Worm (Caenorhabditis elegans) whole organism, mixed stage, embryonic: Measurements from ENCODE around the gene W09H1.1.
A peak's percentile ranks its signal among the peaks of the same experiment; 100 is the strongest.

ENCODE experiments used
- M03D4.4 ChIP-seq: sonication (generic microtip); optimal IDR thresholded peaks from 2 replicates; lab custom pipeline; 2017; ENCODE audit warnings: mild to moderate bottlenecking, missing genetic modification characterization, missing compliant biosample characterization
- bed-3 ChIP-seq: fragments of 200-800 bp; sonication (Bioruptor generic); optimal IDR thresholded peaks from 3 replicates; lab custom pipeline; 2018; ENCODE audit warnings: mild to moderate bottlenecking, missing genetic modification characterization, moderate library complexity, missing compliant biosample characterization
- ceh-39 ChIP-seq: fragments of 150-350 bp; optimal IDR thresholded peaks from 2 replicates; lab custom pipeline; 2014; ENCODE audit warnings: missing biosample characterization, missing genetic modification characterization
- ceh-43 ChIP-seq: fragments of 200-800 bp; sonication (Bioruptor generic); optimal IDR thresholded peaks from 2 replicates; lab custom pipeline; 2018; ENCODE audit warnings: mild to moderate bottlenecking, missing genetic modification characterization, moderate library complexity, missing compliant biosample characterization
- ceh-83 ChIP-seq: fragments of 200-800 bp; sonication (Bioruptor generic); optimal IDR thresholded peaks from 2 replicates; lab custom pipeline; 2018; ENCODE audit warnings: mild to moderate bottlenecking, missing genetic modification characterization, missing compliant biosample characterization
- ces-1 ChIP-seq: fragments of 150-350 bp; optimal IDR thresholded peaks from 2 replicates; lab custom pipeline; 2014; ENCODE audit warnings: missing biosample characterization, missing genetic modification reagents, missing genetic modification characterization
- cnd-1 ChIP-seq: fragments of 200-800 bp; sonication (Bioruptor generic); optimal IDR thresholded peaks from 2 replicates; lab custom pipeline; 2018; ENCODE audit warnings: mild to moderate bottlenecking, missing genetic modification characterization, missing compliant biosample characterization
- drap-1 ChIP-seq: fragments of 200-800 bp; sonication (Bioruptor generic); optimal IDR thresholded peaks from 3 replicates; lab custom pipeline; 2018; ENCODE audit warnings: mild to moderate bottlenecking, missing genetic modification characterization, missing compliant biosample characterization
- elt-1 ChIP-seq: sonication (generic microtip); optimal IDR thresholded peaks from 2 replicates; lab custom pipeline; 2017; ENCODE audit warnings: missing genetic modification characterization, mild to moderate bottlenecking, missing compliant biosample characterization, antibody characterized with exemption, moderate library complexity, borderline replicate concordance; ENCODE audit not compliant: insufficient read depth
- elt-3 ChIP-seq: fragments of 150-350 bp; optimal IDR thresholded peaks from 2 replicates; lab custom pipeline; 2014; ENCODE audit warnings: missing biosample characterization, missing genetic modification characterization
- ham-2 ChIP-seq: fragments of 200-800 bp; sonication (Bioruptor generic); optimal IDR thresholded peaks from 2 replicates; lab custom pipeline; 2018; ENCODE audit warnings: mild to moderate bottlenecking, missing genetic modification characterization, missing compliant biosample characterization
- hlh-1 ChIP-seq: fragments of 150-350 bp; optimal IDR thresholded peaks from 2 replicates; lab custom pipeline; 2014; ENCODE audit warnings: missing biosample characterization, missing genetic modification reagents, missing genetic modification characterization
- lin-13 ChIP-seq: fragments of 150-350 bp; optimal IDR thresholded peaks from 2 replicates; lab custom pipeline; 2014; ENCODE audit warnings: missing biosample characterization, missing genetic modification characterization
- lin-32 ChIP-seq: fragments of 200-800 bp; sonication (Bioruptor generic); optimal IDR thresholded peaks from 2 replicates; lab custom pipeline; 2018; ENCODE audit warnings: mild to moderate bottlenecking, missing genetic modification characterization, missing compliant biosample characterization
- mab-5 ChIP-seq: fragments of 150-350 bp; optimal IDR thresholded peaks from 2 replicates; lab custom pipeline; 2014; ENCODE audit warnings: missing biosample characterization, missing genetic modification characterization
- mep-1 ChIP-seq: fragments of 150-350 bp; optimal IDR thresholded peaks from 2 replicates; lab custom pipeline; 2017; ENCODE audit warnings: missing biosample characterization, missing genetic modification reagents, missing genetic modification characterization, inconsistent platforms
- mls-2 ChIP-seq: sonication (generic microtip); optimal IDR thresholded peaks from 2 replicates; lab custom pipeline; 2016; ENCODE audit warnings: mild to moderate bottlenecking, missing genetic modification characterization, moderate library complexity, missing compliant biosample characterization
- nhr-237 ChIP-seq: fragments of 150-350 bp; optimal IDR thresholded peaks from 2 replicates; lab custom pipeline; 2014; ENCODE audit warnings: missing biosample characterization, missing genetic modification characterization
- nhr-28 ChIP-seq: fragments of 150-350 bp; optimal IDR thresholded peaks from 2 replicates; lab custom pipeline; 2014; ENCODE audit warnings: missing biosample characterization, missing genetic modification characterization
- nhr-76 ChIP-seq: sonication (generic microtip); optimal IDR thresholded peaks from 2 replicates; lab custom pipeline; 2017; ENCODE audit warnings: missing biosample characterization, missing genetic modification characterization
- pha-4 ChIP-seq: fragments of 150-350 bp; optimal IDR thresholded peaks from 2 replicates; lab custom pipeline; 2018; ENCODE audit warnings: missing biosample characterization, missing genetic modification reagents, missing genetic modification characterization
- snpc-4 ChIP-seq: fragments of 150-350 bp; optimal IDR thresholded peaks from 2 replicates; lab custom pipeline; 2014; ENCODE audit warnings: missing biosample characterization, missing genetic modification characterization
- tbx-8 ChIP-seq: fragments of 200-800 bp; sonication (Bioruptor generic); optimal IDR thresholded peaks from 2 replicates; lab custom pipeline; 2018; ENCODE audit warnings: mild to moderate bottlenecking, missing genetic modification characterization, moderate library complexity, missing compliant biosample characterization
- unc-120 ChIP-seq: sonication (generic microtip); optimal IDR thresholded peaks from 2 replicates; lab custom pipeline; 2017; ENCODE audit warnings: missing genetic modification characterization, missing compliant biosample characterization; ENCODE audit not compliant: poor library complexity, severe bottlenecking
- unc-39 ChIP-seq: fragments of 150-350 bp; optimal IDR thresholded peaks from 2 replicates; lab custom pipeline; 2014; ENCODE audit warnings: missing biosample characterization, missing genetic modification characterization
- unc-62 ChIP-seq: fragments of 150-350 bp; optimal IDR thresholded peaks from 2 replicates; lab custom pipeline; 2014; ENCODE audit warnings: missing biosample characterization, missing genetic modification reagents, missing genetic modification characterization
- zip-8 ChIP-seq: fragments of 150-350 bp; optimal IDR thresholded peaks from 2 replicates; lab custom pipeline; 2014; ENCODE audit warnings: missing biosample characterization, missing genetic modification characterization
- ztf-11 ChIP-seq: fragments of 150-350 bp; optimal IDR thresholded peaks from 2 replicates; lab custom pipeline; 2014; ENCODE audit warnings: missing biosample characterization, missing genetic modification characterization

W09H1.1 gene

DNA sequence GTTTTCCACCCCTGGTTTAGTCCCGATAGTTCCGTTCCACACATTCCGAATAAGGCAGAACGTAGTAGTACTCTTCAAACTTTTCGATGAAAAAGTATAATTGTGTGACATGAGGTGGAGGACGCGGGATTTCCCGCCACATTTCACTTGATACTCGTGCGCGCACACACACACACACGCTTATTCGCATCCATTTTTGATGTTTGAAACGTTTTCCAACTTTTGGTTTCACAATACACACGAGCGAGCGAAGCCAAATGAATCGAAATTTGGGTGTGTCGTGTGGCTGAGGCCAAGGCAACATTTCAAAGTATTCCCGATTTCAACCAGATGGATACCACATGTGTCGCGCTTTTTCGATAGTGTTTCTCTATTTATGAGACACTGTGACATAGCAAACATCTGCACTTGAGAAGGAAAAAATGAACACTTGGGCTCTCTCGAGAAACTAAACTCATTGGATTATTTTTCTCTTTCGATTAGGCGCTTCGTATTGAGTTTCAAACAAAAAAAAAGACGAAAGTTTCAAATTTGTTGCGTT lies 12.3 kb upstream of the W09H1.1 start:
- no peak for TF ChIP-seq elt-1 (tag; lab: Kevin White, UChicago)
- no peak for TF ChIP-seq mep-1 (tag; lab: Kevin White, UChicago)
- TF ChIP-seq drap-1 (GFP tag; lab: Kevin White, UChicago), result no peak
- TF ChIP-seq ceh-43 (GFP tag; lab: Kevin White, UChicago), result no peak
- no peak for TF ChIP-seq nhr-28 (tag; lab: Kevin White, UChicago)
- no peak for TF ChIP-seq tbx-8 (GFP tag; lab: Kevin White, UChicago)
- TF ChIP-seq mls-2 (tag; lab: Kevin White, UChicago), result no peak
- TF ChIP-seq ces-1 (GFP tag; lab: Kevin White, UChicago), result no peak
- no peak for TF ChIP-seq bed-3 (GFP tag; lab: Kevin White, UChicago)
- TF ChIP-seq unc-120 (tag; lab: Kevin White, UChicago), result no peak

DNA sequence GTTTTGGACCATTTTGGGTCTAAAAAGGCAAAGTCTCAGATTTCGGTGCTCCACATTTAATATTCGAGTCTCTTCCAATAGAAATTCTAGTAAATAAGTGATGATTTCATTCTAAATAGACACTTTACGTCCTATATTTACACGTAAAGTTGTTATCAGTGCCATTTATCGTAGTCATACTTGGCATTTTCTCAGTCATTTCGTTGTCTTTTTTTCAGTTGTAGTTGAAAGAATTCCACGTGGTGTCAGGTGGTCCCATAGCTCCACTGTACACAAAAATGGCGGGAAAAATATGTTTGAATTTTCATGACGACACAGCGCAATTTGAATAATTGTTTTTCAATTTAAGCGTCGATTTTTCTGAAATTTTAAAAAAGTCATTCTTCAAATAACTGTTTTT lies 9.0 kb upstream of the W09H1.1 start:
- TF ChIP-seq nhr-28 (tag; lab: Kevin White, UChicago), result no peak

DNA sequence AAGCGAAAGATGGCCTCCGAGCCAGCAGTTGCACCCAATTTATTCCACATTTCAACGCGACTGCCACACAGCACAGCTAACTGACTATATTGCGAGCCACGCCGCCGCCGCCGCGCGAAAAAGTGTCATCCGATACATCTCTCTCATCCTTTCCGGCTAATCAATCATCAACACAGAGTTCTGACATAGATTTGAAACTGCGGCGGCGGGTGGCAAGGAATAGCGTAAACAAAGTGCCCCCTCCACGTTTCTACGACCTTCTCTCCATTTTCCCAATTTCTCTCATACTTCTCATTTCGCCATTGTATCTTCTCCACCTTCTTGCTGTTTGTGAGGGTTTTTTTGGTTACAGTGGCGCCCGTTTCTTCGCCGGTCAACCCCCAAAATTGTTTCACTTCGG lies 8.0 kb upstream of the W09H1.1 start:
- TF ChIP-seq drap-1 (GFP tag; lab: Kevin White, UChicago) (no peak), snpc-4 (tag; lab: Kevin White, UChicago) (no peak), elt-1 (tag; lab: Kevin White, UChicago) (no peak), pha-4 (tag; lab: Kevin White, UChicago) (no peak), M03D4.4 (tag; lab: Kevin White, UChicago) (peak; percentile 31), ceh-39 (tag; lab: Kevin White, UChicago) (no peak), hlh-1 (tag; lab: Kevin White, UChicago) (no peak), mls-2 (tag; lab: Kevin White, UChicago) (no peak), nhr-28 (tag; lab: Kevin White, UChicago) (no peak), lin-32 (no peak), ztf-11 (tag; lab: Kevin White, UChicago) (no peak), tbx-8 (GFP tag; lab: Kevin White, UChicago) (no peak), elt-3 (tag; lab: Kevin White, UChicago) (no peak), unc-62 (GFP tag; lab: Kevin White, UChicago) (peak; percentile 93), unc-120 (tag; lab: Kevin White, UChicago) (peak; percentile 57), nhr-237 (no peak), mep-1 (tag; lab: Kevin White, UChicago) (no peak), ham-2 (GFP tag; lab: Kevin White, UChicago) (peak; percentile 81), cnd-1 (tag; lab: Kevin White, UChicago) (no peak), ceh-83 (GFP tag; lab: Kevin White, UChicago) (no peak), unc-39 (tag; lab: Kevin White, UChicago) (no peak), nhr-76 (tag; lab: Kevin White, UChicago) (no peak), bed-3 (GFP tag; lab: Kevin White, UChicago) (no peak)

DNA sequence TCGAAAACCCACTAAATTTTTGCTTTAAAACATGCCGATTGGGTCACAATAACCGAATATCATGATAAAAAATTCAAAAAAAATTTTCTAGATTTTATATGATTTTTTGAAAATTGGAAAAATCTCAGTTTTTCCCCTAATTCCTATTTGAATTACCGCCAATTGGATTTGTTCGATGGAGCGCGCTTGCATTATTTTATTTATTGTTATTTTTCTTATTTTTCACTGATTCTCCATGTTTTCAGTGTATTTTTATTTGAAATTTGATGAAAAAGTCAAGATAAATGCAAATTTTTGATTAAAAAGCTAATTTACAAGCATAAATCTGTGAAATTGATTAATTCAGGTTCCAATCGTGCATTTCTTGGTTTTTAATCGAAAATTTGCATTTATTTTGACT lies 6.7 kb upstream of the W09H1.1 start:
- TF ChIP-seq nhr-76 (tag; lab: Kevin White, UChicago), result no peak
- TF ChIP-seq lin-32, result no peak
- no peak for TF ChIP-seq lin-13 (tag; lab: Kevin White, UChicago)
- no peak for TF ChIP-seq ceh-39 (tag; lab: Kevin White, UChicago)
- TF ChIP-seq ceh-43 (GFP tag; lab: Kevin White, UChicago), result no peak
- TF ChIP-seq drap-1 (GFP tag; lab: Kevin White, UChicago), result no peak
- TF ChIP-seq zip-8, result no peak
- TF ChIP-seq elt-3 (tag; lab: Kevin White, UChicago), result no peak
- TF ChIP-seq mls-2 (tag; lab: Kevin White, UChicago), result no peak
- no peak for TF ChIP-seq hlh-1 (tag; lab: Kevin White, UChicago)
- no peak for TF ChIP-seq mab-5 (tag; lab: Kevin White, UChicago)
- TF ChIP-seq nhr-28 (tag; lab: Kevin White, UChicago), result no peak

DNA sequence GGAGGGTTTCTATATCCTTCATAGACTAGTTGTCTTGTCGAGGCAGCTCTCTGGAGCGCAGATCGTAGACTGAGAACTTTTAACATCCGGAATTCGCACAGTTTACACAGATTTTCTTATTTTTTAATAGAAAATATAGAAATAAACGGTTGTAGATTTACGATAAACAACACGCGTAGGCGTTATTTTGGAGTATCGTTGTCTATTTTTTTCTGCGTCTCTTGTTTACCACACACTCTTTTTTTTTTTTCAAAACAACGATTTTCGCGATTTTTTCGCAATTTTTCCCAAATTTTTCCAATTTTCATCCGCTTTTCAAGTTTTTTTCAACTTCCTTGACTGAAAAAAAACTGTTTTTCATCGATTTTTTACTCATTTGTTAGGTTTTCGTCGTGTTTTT lies 5.8 kb upstream of the W09H1.1 start, which contains the start of gene mecr-1:
TSS of gene mecr-1 (minus strand) at position 127 of the 400 bp plus-strand sequence.
- TF ChIP-seq nhr-28 (tag; lab: Kevin White, UChicago) (no peak), ham-2 (GFP tag; lab: Kevin White, UChicago) (no peak), nhr-76 (tag; lab: Kevin White, UChicago) (no peak), ces-1 (GFP tag; lab: Kevin White, UChicago) (peak; percentile 37), drap-1 (GFP tag; lab: Kevin White, UChicago) (no peak)
